Worm (Caenorhabditis elegans) whole organism, L3 larva: Measurements from ENCODE around the gene srz-16.
A peak's percentile ranks its signal among the peaks of the same experiment; 100 is the strongest.

Source experiments
- R02D3.7 ChIP-seq: fragments of 150-350 bp; optimal IDR thresholded peaks from 2 replicates; lab custom pipeline; 2014; ENCODE audit warnings: missing biosample characterization, missing genetic modification characterization
- ZK546.5 ChIP-seq: sonication (generic microtip); optimal IDR thresholded peaks from 2 replicates; lab custom pipeline; 2017; ENCODE audit warnings: missing biosample characterization, missing genetic modification characterization
- aly-2 ChIP-seq: fragments of 150-350 bp; optimal IDR thresholded peaks from 2 replicates; lab custom pipeline; 2014; ENCODE audit warnings: missing biosample characterization, missing genetic modification characterization
- ceh-16 ChIP-seq: sonication (generic microtip); optimal IDR thresholded peaks from 2 replicates; lab custom pipeline; 2017; ENCODE audit warnings: missing biosample characterization, missing genetic modification characterization
- ceh-28 ChIP-seq: fragments of 150-350 bp; optimal IDR thresholded peaks from 2 replicates; lab custom pipeline; 2014; ENCODE audit warnings: missing biosample characterization, missing genetic modification reagents, missing genetic modification characterization
- daf-12 ChIP-seq: fragments of 150-350 bp; optimal IDR thresholded peaks from 2 replicates; lab custom pipeline; 2014; ENCODE audit warnings: missing biosample characterization, missing genetic modification reagents, missing genetic modification characterization
- egl-27 ChIP-seq: sonication (generic microtip); optimal IDR thresholded peaks from 4 replicates; lab custom pipeline; 2017; ENCODE audit warnings: missing biosample characterization, missing genetic modification reagents, missing genetic modification characterization
- elt-3 ChIP-seq, 3 experiments: fragments of 150-350 bp in 1 of 3; sonication (generic microtip) in 2 of 3; optimal IDR thresholded peaks; 2 replicates in 2 of 3; 4 replicates in 1 of 3; lab custom pipeline; 2014 to 2017; ENCODE audit warnings: missing biosample characterization in 3 of 3, missing genetic modification characterization in 3 of 3
- fkh-2 ChIP-seq: fragments of 150-350 bp; optimal IDR thresholded peaks from 2 replicates; lab custom pipeline; 2014; ENCODE audit warnings: missing biosample characterization, missing genetic modification reagents, missing genetic modification characterization
- hmg-11 ChIP-seq: sonication (generic microtip); optimal IDR thresholded peaks from 2 replicates; lab custom pipeline; 2016; ENCODE audit warnings: missing genetic modification characterization, missing compliant biosample characterization
- jun-1 ChIP-seq: fragments of 150-350 bp; optimal IDR thresholded peaks from 2 replicates; lab custom pipeline; 2014; ENCODE audit warnings: missing biosample characterization, missing genetic modification reagents, missing genetic modification characterization
- lin-39 ChIP-seq: fragments of 150-350 bp; optimal IDR thresholded peaks from 2 replicates; lab custom pipeline; 2018; ENCODE audit warnings: missing biosample characterization, missing genetic modification reagents, missing genetic modification characterization
- nfya-1 ChIP-seq: sonication (generic microtip); optimal IDR thresholded peaks from 2 replicates; lab custom pipeline; 2017; ENCODE audit warnings: missing genetic modification characterization, mild to moderate bottlenecking, missing compliant biosample characterization, antibody characterized with exemption, moderate library complexity; ENCODE audit not compliant: insufficient read depth
- nhr-11 ChIP-seq: fragments of 150-350 bp; optimal IDR thresholded peaks from 2 replicates; lab custom pipeline; 2014; ENCODE audit warnings: missing biosample characterization, missing genetic modification characterization
- nhr-12 ChIP-seq: fragments of 150-350 bp; optimal IDR thresholded peaks from 2 replicates; lab custom pipeline; 2014; ENCODE audit warnings: missing biosample characterization, missing genetic modification characterization
- nhr-23 ChIP-seq: fragments of 150-350 bp; optimal IDR thresholded peaks from 2 replicates; lab custom pipeline; 2014; ENCODE audit warnings: missing biosample characterization, missing genetic modification reagents, missing genetic modification characterization
- nhr-237 ChIP-seq: fragments of 150-350 bp; optimal IDR thresholded peaks from 2 replicates; lab custom pipeline; 2014; ENCODE audit warnings: missing biosample characterization, missing genetic modification characterization
- nhr-25 ChIP-seq: sonication (generic microtip); optimal IDR thresholded peaks from 2 replicates; lab custom pipeline; 2017; ENCODE audit warnings: missing biosample characterization, missing genetic modification characterization
- nhr-28 ChIP-seq: fragments of 150-350 bp; optimal IDR thresholded peaks from 2 replicates; lab custom pipeline; 2014; ENCODE audit warnings: missing biosample characterization, missing genetic modification characterization
- nhr-43 ChIP-seq: sonication (generic microtip); optimal IDR thresholded peaks from 2 replicates; lab custom pipeline; 2016; ENCODE audit warnings: mild to moderate bottlenecking, missing genetic modification characterization, missing compliant biosample characterization; ENCODE audit not compliant: poor library complexity, severe bottlenecking
- nhr-67 ChIP-seq: fragments of 150-350 bp; optimal IDR thresholded peaks from 2 replicates; lab custom pipeline; 2014; ENCODE audit warnings: missing biosample characterization, missing genetic modification characterization
- nhr-76 ChIP-seq: fragments of 150-350 bp; sonication (generic microtip); optimal IDR thresholded peaks from 5 replicates; lab custom pipeline; 2014; ENCODE audit warnings: missing biosample characterization, missing genetic modification characterization
- nhr-77 ChIP-seq: fragments of 150-350 bp; optimal IDR thresholded peaks from 2 replicates; lab custom pipeline; 2014; ENCODE audit warnings: missing biosample characterization, missing genetic modification characterization
- pha-4 ChIP-seq: fragments of 150-350 bp; optimal IDR thresholded peaks from 2 replicates; lab custom pipeline; 2014; ENCODE audit warnings: missing biosample characterization, missing genetic modification reagents, missing genetic modification characterization
- skn-1 ChIP-seq: fragments of 150-350 bp; optimal IDR thresholded peaks from 2 replicates; lab custom pipeline; 2014; ENCODE audit warnings: missing biosample characterization, missing genetic modification characterization
- snpc-4 ChIP-seq: fragments of 150-350 bp; optimal IDR thresholded peaks from 2 replicates; lab custom pipeline; 2014; ENCODE audit warnings: missing biosample characterization, missing genetic modification characterization
- unc-62 ChIP-seq: fragments of 150-350 bp; sonication (generic microtip); optimal IDR thresholded peaks from 4 replicates; lab custom pipeline; 2014; ENCODE audit warnings: missing biosample characterization, missing genetic modification reagents, missing genetic modification characterization
- zag-1 ChIP-seq: fragments of 150-350 bp; optimal IDR thresholded peaks from 2 replicates; lab custom pipeline; 2014; ENCODE audit warnings: missing biosample characterization, missing genetic modification characterization
- ztf-11 ChIP-seq: fragments of 150-350 bp; optimal IDR thresholded peaks from 2 replicates; lab custom pipeline; 2014; ENCODE audit warnings: missing biosample characterization, missing genetic modification characterization
- ztf-4 ChIP-seq: fragments of 150-350 bp; optimal IDR thresholded peaks from 2 replicates; lab custom pipeline; 2014; ENCODE audit warnings: missing biosample characterization, missing genetic modification characterization

The srz-16 gene

ce11 chrV:20203085-20203484, 16.6 kb upstream of the srz-16 start, which contains the start of gene fbxa-113:
Gene fbxa-113, plus strand, starts transcription at chrV:20203385.
- TF ChIP-seq ceh-28 (tag; lab: Kevin White, UChicago) = no peak
- no peak for TF ChIP-seq fkh-2 (tag; lab: Kevin White, UChicago)
- no peak for TF ChIP-seq nhr-23 (tag; lab: Kevin White, UChicago)
- TF ChIP-seq elt-3 (tag; optimal IDR thresholded peaks at IDR 0.05; lab: Kevin White, UChicago) = no peak
- no peak for TF ChIP-seq pha-4

ce11 chrV:20201316-20201715, 14.8 kb upstream of the srz-16 start, which contains the start of gene fbxa-114:
Gene fbxa-114, plus strand, starts transcription at chrV:20201616.
- no peak for TF ChIP-seq ceh-16 (tag; lab: Kevin White, UChicago)
- TF ChIP-seq fkh-2 (tag; lab: Kevin White, UChicago) = no peak
- no peak for TF ChIP-seq nhr-23 (tag; lab: Kevin White, UChicago)
- TF ChIP-seq skn-1 = no peak
- no peak for TF ChIP-seq hmg-11 (tag; lab: Kevin White, UChicago)

ce11 chrV:20199658-20200057, 13.2 kb upstream of the srz-16 start:
- TF ChIP-seq nhr-76 (tag; lab: Kevin White, UChicago) (no peak), nhr-77 (tag; lab: Kevin White, UChicago) (no peak), nhr-23 (tag; lab: Kevin White, UChicago) (no peak), ztf-11 (tag; lab: Kevin White, UChicago) (no peak), nhr-25 (tag; lab: Kevin White, UChicago) (no peak), ZK546.5 (no peak), nhr-11 (tag; lab: Kevin White, UChicago) (no peak), egl-27 (tag; lab: Kevin White, UChicago) (no peak), daf-12 (tag; lab: Kevin White, UChicago) (no peak)

- TF ChIP-seq nhr-11 (tag; lab: Kevin White, UChicago) = no peak
- TF ChIP-seq nhr-43 (tag; lab: Kevin White, UChicago) = no peak
- no peak for TF ChIP-seq nhr-23 (tag; lab: Kevin White, UChicago)
- no peak for TF ChIP-seq zag-1
- no peak for TF ChIP-seq skn-1
- TF ChIP-seq fkh-2 (tag; lab: Kevin White, UChicago) = no peak
- no peak for TF ChIP-seq jun-1 (tag; lab: Kevin White, UChicago)
- TF ChIP-seq aly-2 (tag; lab: Kevin White, UChicago) = no peak
- TF ChIP-seq snpc-4 (tag; lab: Kevin White, UChicago) = no peak
- no peak for TF ChIP-seq daf-12 (tag; lab: Kevin White, UChicago)
- TF ChIP-seq unc-62 (GFP tag; lab: Kevin White, UChicago) = no peak
- TF ChIP-seq nhr-28 (tag; lab: Kevin White, UChicago) = no peak
- TF ChIP-seq ztf-4 (tag; lab: Kevin White, UChicago) = no peak
- TF ChIP-seq nfya-1 (tag; lab: Kevin White, UChicago) = no peak
- TF ChIP-seq elt-3 (tag; optimal IDR thresholded peaks at IDR 0.05; lab: Kevin White, UChicago) = no peak
Observed at ce11 chrV:20198954-20199353, 12.5 kb upstream of the srz-16 start, which contains the start of gene fog-2. Gene fog-2, plus strand, starts transcription at chrV:20199254.

ce11 chrV:20196671-20197070, 10.2 kb upstream of the srz-16 start, which contains the start of gene ftr-1:
Gene ftr-1, plus strand, starts transcription at chrV:20196971.
- TF ChIP-seq egl-27 (tag; lab: Kevin White, UChicago) = no peak
- no peak for TF ChIP-seq elt-3 (tag; optimal IDR thresholded peaks at IDR 0.05; lab: Kevin White, UChicago)
- TF ChIP-seq jun-1 (tag; lab: Kevin White, UChicago) = no peak
- no peak for TF ChIP-seq lin-39 (tag; lab: Kevin White, UChicago)
- no peak for TF ChIP-seq R02D3.7
- no peak for TF ChIP-seq nhr-76 (tag; lab: Kevin White, UChicago)
- no peak for TF ChIP-seq daf-12 (tag; lab: Kevin White, UChicago)
- no peak for TF ChIP-seq nhr-12 (tag; lab: Kevin White, UChicago)

ce11 chrV:20195451-20196036, 9.1 kb upstream of the srz-16 start, which contains the start of the genes srh-217 and Y113G7B.28:
Gene srh-217, minus strand, starts transcription at chrV:20195551.
Gene Y113G7B.28, plus strand, starts transcription at chrV:20195986.
- TF ChIP-seq pha-4 (no peak), nhr-237 (tag; lab: Kevin White, UChicago) (no peak), zag-1 (no peak), nhr-67 (tag; lab: Kevin White, UChicago) (no peak), nhr-23 (tag; lab: Kevin White, UChicago) (no peak), skn-1 (no peak), nhr-11 (tag; lab: Kevin White, UChicago) (peak; percentile 21)
- TF ChIP-seq, all 47 proteins: peak for 1
